Worm (Caenorhabditis elegans): ENCODE data around the gene dhs-18.

The dhs-18 gene

ce11 chrV:11074448-11074847, 27.8 kb upstream of the dhs-18 start, which contains the start of gene act-3:
TSS of gene act-3 (minus strand) at chrV:11074498.
- TF ChIP-seq mxl-3 (GFP tag; optimal IDR thresholded peaks at IDR 0.05) (peak; percentile 9), egl-27 (tag; optimal IDR thresholded peaks at IDR 0.05) (no peak), zfp-3 (GFP tag; conservative IDR thresholded peaks at IDR 0.05) (no peak), nhr-11 (tag; optimal IDR thresholded peaks at IDR 0.05) (peak; percentile 46), hlh-30 (tag; optimal IDR thresholded peaks at IDR 0.05; ENCODE audit: insufficient read depth) (no peak), zfp-2 (tag; optimal IDR thresholded peaks at IDR 0.05) (no peak), nhr-28 (tag; optimal IDR thresholded peaks at IDR 0.05) (peak; percentile 22), daf-8 (GFP tag; IDR thresholded peaks at IDR 0.05) (no peak), lin-1 (GFP tag; IDR thresholded peaks at IDR 0.05) (no peak), spr-3 (GFP tag; optimal IDR thresholded peaks at IDR 0.05) (no peak), hlh-11 (tag; optimal IDR thresholded peaks at IDR 0.05) (peak; percentile 40), lin-29 (GFP tag; IDR thresholded peaks at IDR 0.05) (no peak), daf-12 (tag; optimal IDR thresholded peaks at IDR 0.05) (no peak), F26F4.8 (GFP tag; conservative IDR thresholded peaks at IDR 0.05) (no peak), Y75B8A.6 (GFP tag; IDR thresholded peaks at IDR 0.05) (no peak), snpc-1.2 (GFP tag; IDR thresholded peaks at IDR 0.05) (peak; percentile 17; the same call in 1 of the 2 replicates), daf-16 (GFP tag; optimal IDR thresholded peaks at IDR 0.05) (peak in 1 of 2 experiments; percentile 47), daf-16 (tag; optimal IDR thresholded peaks at IDR 0.05) (no peak), pha-4 (GFP tag; IDR thresholded peaks at IDR 0.05) (peak; percentile 47; the same call in 1 of the 2 replicates), pha-4 (tag; optimal IDR thresholded peaks at IDR 0.05) (no peak), aha-1 (tag) (peak; percentile 32), dve-1 (tag; optimal IDR thresholded peaks at IDR 0.05; ENCODE audit: insufficient read depth) (no peak), set-16 (GFP tag; IDR thresholded peaks at IDR 0.05) (peak; percentile 45), ctbp-1 (GFP tag; IDR thresholded peaks at IDR 0.05) (0 out of 2 replicates have a peak, but pooled peaks have one; percentile 10), zag-1 (tag; optimal IDR thresholded peaks at IDR 0.05) (no peak)

- TF ChIP-seq nhr-48 (tag; optimal IDR thresholded peaks at IDR 0.05), result no peak
Measured at ce11 chrV:11073354-11073753, 26.7 kb upstream of the dhs-18 start.

- TF ChIP-seq fos-1 (tag; optimal IDR thresholded peaks at IDR 0.05), result peak; percentile 22
- TF ChIP-seq ceh-28 (tag; optimal IDR thresholded peaks at IDR 0.05), result no peak
- TF ChIP-seq ZK546.5 (tag; optimal IDR thresholded peaks at IDR 0.05), result no peak
Measured at ce11 chrV:11071453-11071852, 24.8 kb upstream of the dhs-18 start.

ce11 chrV:11070388-11070787, 23.8 kb upstream of the dhs-18 start:
- no peak for TF ChIP-seq D1046.2 (GFP tag; IDR thresholded peaks at IDR 0.05)
- TF ChIP-seq hlh-11 (tag; optimal IDR thresholded peaks at IDR 0.05), result peak; percentile 60
- TF ChIP-seq dmd-9 (GFP tag; IDR thresholded peaks at IDR 0.05), result no peak
- no peak for TF ChIP-seq daf-16 (GFP tag; optimal IDR thresholded peaks at IDR 0.05)
- peak; percentile 99 for TF ChIP-seq daf-16 (tag; optimal IDR thresholded peaks at IDR 0.05)
- TF ChIP-seq nhr-77 (tag; optimal IDR thresholded peaks at IDR 0.05), result peak; percentile 85
- TF ChIP-seq dmd-6 (GFP tag; IDR thresholded peaks at IDR 0.05), result peak; percentile 71
- no peak for TF ChIP-seq F49E8.2 (tag; optimal IDR thresholded peaks at IDR 0.05; ENCODE audit: borderline replicate concordance)
- TF ChIP-seq egl-27 (tag; optimal IDR thresholded peaks at IDR 0.05), result no peak
- no peak for TF ChIP-seq ceh-82 (tag; optimal IDR thresholded peaks at IDR 0.05)
- no peak for TF ChIP-seq egl-43 (GFP tag; IDR thresholded peaks at IDR 0.05)
- no peak for TF ChIP-seq tag-97 (GFP tag; IDR thresholded peaks at IDR 0.05)
- TF ChIP-seq pha-4 (GFP tag; IDR thresholded peaks at IDR 0.05), result no peak
- TF ChIP-seq pha-4 (tag; optimal IDR thresholded peaks at IDR 0.05), result no peak
- TF ChIP-seq aly-2 (tag; optimal IDR thresholded peaks at IDR 0.05), result no peak
- no peak for TF ChIP-seq nhr-48 (tag; optimal IDR thresholded peaks at IDR 0.05)
- TF ChIP-seq ceh-20 (GFP tag; IDR thresholded peaks at IDR 0.05), result no peak
- TF ChIP-seq ZK546.5 (tag; optimal IDR thresholded peaks at IDR 0.05), result no peak
- TF ChIP-seq duxl-1 (tag; optimal IDR thresholded peaks at IDR 0.05; ENCODE audit: poor library complexity), result no peak
- no peak for TF ChIP-seq unc-39 (tag; optimal IDR thresholded peaks at IDR 0.05)
- no peak for TF ChIP-seq nhr-237 (tag; optimal IDR thresholded peaks at IDR 0.05)
- no peak for TF ChIP-seq lin-38 (GFP tag; IDR thresholded peaks at IDR 0.05)
- no peak for TF ChIP-seq nhr-6 (tag; optimal IDR thresholded peaks at IDR 0.05)
- TF ChIP-seq snpc-1.2 (GFP tag; IDR thresholded peaks at IDR 0.05), result no peak
- no peak for TF ChIP-seq ctbp-1 (GFP tag; IDR thresholded peaks at IDR 0.05)
- peak in 1 of 2 experiments; percentile 27 for TF ChIP-seq lsy-2 (tag; optimal IDR thresholded peaks at IDR 0.05)
- TF ChIP-seq dve-1 (tag; optimal IDR thresholded peaks at IDR 0.05; ENCODE audit: insufficient read depth), result peak; percentile 68
- no peak for TF ChIP-seq zip-2 (tag; optimal IDR thresholded peaks at IDR 0.05)
